Fruit fly (Drosophila melanogaster) whole organism, embryonic: ENCODE data around the gene RpS30.
A peak's percentile ranks its signal among the peaks of the same experiment; 100 is the strongest.

ENCODE experiments used
- Awh ChIP-seq: fragments of 200-800 bp; sonication (Bioruptor generic); IDR thresholded peaks from 2 replicates; pipeline ENCODE4, ENCODE4 v1.3.6; 2022; ENCODE audit warnings: missing biosample characterization, missing genetic modification characterization
- Bdp1 ChIP-seq: fragments of 200-800 bp; sonication (Bioruptor generic); optimal IDR thresholded peaks from 3 replicates; lab custom pipeline; 2016; ENCODE audit warnings: missing biosample characterization, missing genetic modification characterization
- Blimp-1 ChIP-seq: fragments of 200-800 bp; sonication (Bioruptor generic); optimal IDR thresholded peaks from 3 replicates; lab custom pipeline; 2018; ENCODE audit warnings: missing biosample characterization, missing genetic modification characterization, mild to moderate bottlenecking, moderate library complexity, missing genetic modification reagents
- CG10431 ChIP-seq: fragments of 200-800 bp; sonication (Bioruptor generic); optimal IDR thresholded peaks from 3 replicates; lab custom pipeline; 2018; ENCODE audit warnings: missing biosample characterization, mild to moderate bottlenecking, missing genetic modification characterization
- CG10462 ChIP-seq: fragments of 200-800 bp; sonication (Bioruptor generic); optimal IDR thresholded peaks from 2 replicates; lab custom pipeline; 2016; ENCODE audit warnings: missing biosample characterization, missing genetic modification characterization
- CG11093 ChIP-seq: fragments of 200-800 bp; sonication (Bioruptor generic); IDR thresholded peaks from 3 replicates; pipeline ENCODE4 v1.3.6; 2022; ENCODE audit warnings: missing biosample characterization, missing genetic modification characterization
- CG14667 ChIP-seq: fragments of 200-800 bp; sonication (Bioruptor generic); IDR thresholded peaks from 2 replicates; pipeline ENCODE4 v1.3.6; 2022; ENCODE audit warnings: missing biosample characterization, missing genetic modification characterization
- CG15073 ChIP-seq: fragments of 200-800 bp; sonication (Bioruptor generic); optimal IDR thresholded peaks from 2 replicates; lab custom pipeline; 2016; ENCODE audit warnings: missing biosample characterization, missing genetic modification characterization
- CG1647 ChIP-seq: fragments of 200-800 bp; sonication (Bioruptor generic); optimal IDR thresholded peaks from 3 replicates; lab custom pipeline; 2016; ENCODE audit warnings: missing biosample characterization, missing genetic modification characterization
- CG17359 ChIP-seq: fragments of 200-800 bp; sonication (Bioruptor generic); optimal IDR thresholded peaks from 3 replicates; lab custom pipeline; 2018; ENCODE audit warnings: missing biosample characterization, mild to moderate bottlenecking, missing genetic modification characterization, moderate library complexity
- CG1792 ChIP-seq: fragments of 200-800 bp; sonication (Bioruptor generic); optimal IDR thresholded peaks from 2 replicates; lab custom pipeline; 2016; ENCODE audit warnings: missing biosample characterization, missing genetic modification characterization
- CG2116 ChIP-seq: fragments of 200-800 bp; sonication (Bioruptor generic); optimal IDR thresholded peaks from 3 replicates; lab custom pipeline; 2018; ENCODE audit warnings: missing biosample characterization, mild to moderate bottlenecking, missing genetic modification characterization
- CG3065 ChIP-seq: fragments of 200-800 bp; sonication (Bioruptor generic); optimal IDR thresholded peaks from 2 replicates; lab custom pipeline; 2016; ENCODE audit warnings: missing biosample characterization, missing genetic modification characterization
- CG31365 ChIP-seq: fragments of 200-800 bp; sonication (Bioruptor generic); optimal IDR thresholded peaks from 2 replicates; lab custom pipeline; 2018; ENCODE audit warnings: missing biosample characterization, mild to moderate bottlenecking, missing genetic modification characterization
- CG4707 ChIP-seq: fragments of 200-800 bp; sonication (Bioruptor generic); optimal IDR thresholded peaks from 2 replicates; lab custom pipeline; 2018; ENCODE audit warnings: missing biosample characterization, mild to moderate bottlenecking, missing genetic modification characterization, moderate library complexity
- CG4820 ChIP-seq: fragments of 200-800 bp; sonication (Bioruptor generic); optimal IDR thresholded peaks from 3 replicates; lab custom pipeline; 2016; ENCODE audit warnings: missing biosample characterization, missing genetic modification characterization
- CG6683 ChIP-seq: fragments of 200-800 bp; sonication (Bioruptor generic); optimal IDR thresholded peaks from 2 replicates; lab custom pipeline; 2017; ENCODE audit warnings: missing biosample characterization, mild to moderate bottlenecking, missing genetic modification characterization, missing genetic modification reagents
- CG7357 ChIP-seq: fragments of 200-800 bp; sonication (Bioruptor generic); IDR thresholded peaks from 3 replicates; pipeline ENCODE4 v1.3.6; 2022; ENCODE audit warnings: missing biosample characterization, missing genetic modification characterization
- CG7928 ChIP-seq: fragments of 200-800 bp; sonication (Bioruptor generic); optimal IDR thresholded peaks from 2 replicates; lab custom pipeline; 2017; ENCODE audit warnings: missing biosample characterization, mild to moderate bottlenecking, missing genetic modification characterization
- CG8290 ChIP-seq, 3 experiments: fragments of 200-800 bp; sonication (Bioruptor generic); optimal IDR thresholded peaks; 2 replicates each; lab custom pipeline; 2016 to 2019; ENCODE audit warnings: missing biosample characterization in 3 of 3, missing genetic modification characterization in 3 of 3, mild to moderate bottlenecking in 2 of 3, moderate library complexity in 1 of 3
- CG9817 ChIP-seq: fragments of 200-800 bp; sonication (Bioruptor generic); optimal IDR thresholded peaks from 2 replicates; lab custom pipeline; 2018; ENCODE audit warnings: missing biosample characterization, mild to moderate bottlenecking, missing genetic modification characterization, moderate library complexity
- CoRest ChIP-seq: fragments of 200-800 bp; sonication (Bioruptor generic); optimal IDR thresholded peaks from 3 replicates; lab custom pipeline; 2018; ENCODE audit warnings: missing biosample characterization, mild to moderate bottlenecking, missing genetic modification characterization, moderate library complexity
- Hmr ChIP-seq: fragments of 200-800 bp; sonication (Bioruptor generic); optimal IDR thresholded peaks from 3 replicates; lab custom pipeline; 2017; ENCODE audit warnings: mild to moderate bottlenecking, missing biosample characterization, missing genetic modification reagents, missing genetic modification characterization
- Jarid2 ChIP-seq: fragments of 200-800 bp; sonication (Bioruptor generic); optimal IDR thresholded peaks from 3 replicates; lab custom pipeline; 2017; ENCODE audit warnings: mild to moderate bottlenecking, missing biosample characterization, missing genetic modification reagents, missing genetic modification characterization
- NC2α ChIP-seq: fragments of 200-800 bp; sonication (Bioruptor generic); optimal IDR thresholded peaks from 2 replicates; lab custom pipeline; 2016; ENCODE audit warnings: missing biosample characterization, missing genetic modification characterization
- NK7.1 ChIP-seq: fragments of 200-800 bp; sonication (Bioruptor generic); optimal IDR thresholded peaks from 3 replicates; lab custom pipeline; 2016; ENCODE audit warnings: missing biosample characterization, missing genetic modification characterization
- NfI ChIP-seq: fragments of 200-800 bp; sonication (Bioruptor generic); optimal IDR thresholded peaks from 3 replicates; lab custom pipeline; 2018; ENCODE audit warnings: missing biosample characterization, mild to moderate bottlenecking, missing genetic modification characterization, moderate library complexity
- Opbp ChIP-seq: fragments of 200-800 bp; sonication (Bioruptor generic); IDR thresholded peaks from 3 replicates; pipeline ENCODE4 v1.3.6; 2022; ENCODE audit warnings: missing biosample characterization, missing genetic modification characterization; ENCODE audit not compliant: partially characterized antibody
- Sox100B ChIP-seq: fragments of 200-800 bp; sonication (Bioruptor generic); optimal IDR thresholded peaks from 3 replicates; lab custom pipeline; 2018; ENCODE audit warnings: missing biosample characterization, mild to moderate bottlenecking, missing genetic modification characterization
- Vsx1 ChIP-seq: fragments of 200-800 bp; sonication (Bioruptor generic); optimal IDR thresholded peaks from 2 replicates; lab custom pipeline; 2017; ENCODE audit warnings: missing biosample characterization, mild to moderate bottlenecking, missing genetic modification characterization, missing genetic modification reagents
- ash1 ChIP-seq: fragments of 200-800 bp; sonication (Bioruptor generic); optimal IDR thresholded peaks from 2 replicates; lab custom pipeline; 2018; ENCODE audit warnings: missing biosample characterization, mild to moderate bottlenecking, missing genetic modification characterization
- bsh ChIP-seq, 2 experiments: fragments of 200-800 bp; sonication (Bioruptor generic); optimal IDR thresholded peaks; 2 replicates each; lab custom pipeline; 2017 to 2018; ENCODE audit warnings: mild to moderate bottlenecking in 2 of 2, missing biosample characterization in 2 of 2, missing genetic modification characterization in 2 of 2, moderate library complexity in 1 of 2
- btn ChIP-seq: fragments of 200-800 bp; sonication (Bioruptor generic); optimal IDR thresholded peaks from 2 replicates; lab custom pipeline; 2016; ENCODE audit warnings: missing biosample characterization, missing genetic modification characterization
- cato ChIP-seq: fragments of 200-800 bp; sonication (Bioruptor generic); optimal IDR thresholded peaks from 2 replicates; lab custom pipeline; 2016; ENCODE audit warnings: missing biosample characterization, missing genetic modification characterization, borderline replicate concordance
- chif ChIP-seq, 2 experiments: fragments of 200-800 bp; sonication (Bioruptor generic); optimal IDR thresholded peaks; 3 replicates each; lab custom pipeline; 2016; ENCODE audit warnings: missing biosample characterization in 2 of 2, missing genetic modification characterization in 2 of 2
- ewg ChIP-seq: fragments of 200-800 bp; sonication (Bioruptor generic); optimal IDR thresholded peaks from 3 replicates; lab custom pipeline; 2017; ENCODE audit warnings: mild to moderate bottlenecking, missing biosample characterization, missing genetic modification reagents, missing genetic modification characterization
- exex ChIP-seq: fragments of 200-800 bp; sonication (Bioruptor generic); optimal IDR thresholded peaks from 4 replicates; lab custom pipeline; 2018; ENCODE audit warnings: missing biosample characterization, mild to moderate bottlenecking, missing genetic modification characterization, moderate library complexity
- gem ChIP-seq: fragments of 200-800 bp; sonication (Bioruptor generic); optimal IDR thresholded peaks from 2 replicates; lab custom pipeline; 2019; ENCODE audit warnings: missing biosample characterization, mild to moderate bottlenecking, missing genetic modification characterization, moderate library complexity
- hkb ChIP-seq, 2 experiments: fragments of 200-800 bp in 1 of 2; fragments of >200 bp in 1 of 2; sonication (Bioruptor generic) in 1 of 2; IDR thresholded peaks in 1 of 2; optimal IDR thresholded peaks in 1 of 2; 2 replicates each; pipeline versions ENCODE4 v1.3.6 to Lab custom; 2017 to 2022; ENCODE audit warnings: missing biosample characterization in 1 of 2, missing genetic modification characterization in 1 of 2
- ranshi ChIP-seq: fragments of 200-800 bp; sonication (Bioruptor generic); IDR thresholded peaks from 2 replicates; pipeline ENCODE4 v1.3.6; 2022; ENCODE audit warnings: missing biosample characterization, missing genetic modification characterization
- row ChIP-seq: fragments of 200-800 bp; sonication (Bioruptor generic); IDR thresholded peaks from 3 replicates; pipeline ENCODE4 v1.3.6; 2022; ENCODE audit warnings: missing biosample characterization, missing genetic modification characterization
- schlank ChIP-seq: fragments of 200-800 bp; sonication (Bioruptor generic); optimal IDR thresholded peaks from 2 replicates; lab custom pipeline; 2018; ENCODE audit warnings: missing biosample characterization, mild to moderate bottlenecking, missing genetic modification characterization
- sd ChIP-seq: fragments of 200-800 bp; sonication (Bioruptor generic); optimal IDR thresholded peaks from 3 replicates; lab custom pipeline; 2018; ENCODE audit warnings: missing biosample characterization, mild to moderate bottlenecking, missing genetic modification characterization, moderate library complexity
- sens ChIP-seq: fragments of 200-800 bp; sonication (Bioruptor generic); peaks from one replicate; lab custom pipeline; 2016; ENCODE audit warnings: missing biosample characterization, missing genetic modification characterization
- sim ChIP-seq: fragments of 200-800 bp; sonication (Bioruptor generic); IDR thresholded peaks from 2 replicates; pipeline ENCODE4 v1.3.6; 2022; ENCODE audit warnings: missing biosample characterization, missing genetic modification characterization
- slou ChIP-seq: fragments of 200-800 bp; sonication (Bioruptor generic); optimal IDR thresholded peaks from 3 replicates; lab custom pipeline; 2016; ENCODE audit warnings: missing biosample characterization, missing genetic modification characterization
- ssp ChIP-seq: fragments of 200-800 bp; sonication (Bioruptor generic); IDR thresholded peaks from 2 replicates; pipeline ENCODE4 v1.3.6; 2022; ENCODE audit warnings: missing biosample characterization, missing genetic modification characterization
- tin ChIP-seq: fragments of 200-800 bp; sonication (Bioruptor generic); optimal IDR thresholded peaks from 3 replicates; lab custom pipeline; 2016; ENCODE audit warnings: missing biosample characterization, missing genetic modification characterization
- zfh2 ChIP-seq: fragments of 200-800 bp; sonication (Bioruptor generic); optimal IDR thresholded peaks from 2 replicates; lab custom pipeline; 2016; ENCODE audit warnings: missing biosample characterization, missing genetic modification characterization

The RpS30 gene

dm6 chr3R:20834770-20835183 lies 15.5 kb upstream of the RpS30 start (continued):
- TF ChIP-seq CG7357 (GFP tag; lab: Robert Waterston, UW) (0 out of 3 replicates have a peak, but pooled peaks have one; percentile 28), CG15073 (GFP tag; lab: Kevin White, UChicago) (no peak), chif (GFP tag; optimal IDR thresholded peaks at IDR 0.05; lab: Kevin White, UChicago) (peak in 1 of 2 experiments; percentile 53), sd (tag; lab: Kevin White, UChicago) (peak; percentile 87), CG4820 (no peak), cato (peak; percentile 26), Vsx1 (GFP tag; lab: Kevin White, UChicago) (peak; percentile 50), Bdp1 (GFP tag; lab: Kevin White, UChicago) (peak; percentile 32), CG8290 (GFP tag; optimal IDR thresholded peaks at IDR 0.05; lab: Kevin White, UChicago) (no peak), CG8290 (tag; optimal IDR thresholded peaks at IDR 0.05; lab: Kevin White, UChicago) (peak in 1 of 2 experiments; percentile 91), Jarid2 (GFP tag; lab: Kevin White, UChicago) (peak; percentile 24), Blimp-1 (GFP tag; lab: Kevin White, UChicago) (peak; percentile 55), hkb (optimal IDR thresholded peaks at IDR 0.05; lab: Kevin White, UChicago) (no peak), hkb (GFP tag; IDR thresholded peaks at IDR 0.05; lab: Robert Waterston, UW) (peak; percentile 59), ranshi (peak; percentile 47; the same call in 1 of the 2 replicates), CG10431 (GFP tag; lab: Kevin White, UChicago) (peak; percentile 31), NC2α (no peak), exex (tag; lab: Kevin White, UChicago) (peak; percentile 88), row (GFP tag; lab: Robert Waterston, UW) (0 out of 3 replicates have a peak, but pooled peaks have one; percentile 9), Opbp (GFP tag; lab: Robert Waterston, UW) (no peak), sim (GFP tag; lab: Robert Waterston, UW) (no peak), CG31365 (tag; lab: Kevin White, UChicago) (peak; percentile 61), CG4707 (GFP tag; lab: Kevin White, UChicago) (peak; percentile 2), bsh (GFP tag; optimal IDR thresholded peaks at IDR 0.05; lab: Kevin White, UChicago) (peak in 1 of 2 experiments; percentile 44), CG11093 (no peak), ssp (GFP tag; lab: Robert Waterston, UW) (no peak), zfh2 (GFP tag; lab: Kevin White, UChicago) (no peak), NfI (GFP tag; lab: Kevin White, UChicago) (peak; percentile 6), gem (peak; percentile 46), CG14667 (GFP tag; lab: Robert Waterston, UW) (no peak), CG1647 (GFP tag; lab: Kevin White, UChicago) (no peak), Hmr (peak; percentile 71), NK7.1 (peak; percentile 29), CG2116 (GFP tag; lab: Kevin White, UChicago) (peak; percentile 17), CG9817 (tag; lab: Kevin White, UChicago) (peak; percentile 36), CG6683 (GFP tag; lab: Kevin White, UChicago) (peak; percentile 4), schlank (peak; percentile 63), CG7928 (peak; percentile 18), CG1792 (peak; percentile 59), CG3065 (no peak), ewg (GFP tag; lab: Kevin White, UChicago) (peak; percentile 24), Sox100B (GFP tag; lab: Kevin White, UChicago) (peak; percentile 46), ash1 (GFP tag; lab: Kevin White, UChicago) (peak; percentile 13), btn (GFP tag; lab: Kevin White, UChicago) (peak; percentile 3), CoRest (tag; lab: Kevin White, UChicago) (peak; percentile 58), tin (GFP tag; lab: Kevin White, UChicago) (no peak), CG17359 (peak; percentile 66), sens (peak; percentile 67), slou (peak; percentile 0), Awh (0 out of 2 replicates have a peak, but pooled peaks have one; percentile 24), CG10462 (GFP tag; lab: Kevin White, UChicago) (no peak)
